Worm (Caenorhabditis elegans) whole organism, L2 larva: ENCODE measurements around the gene ndub-3.

Experiments
- egl-27 ChIP-seq: sonication (generic microtip); optimal IDR thresholded peaks from 3 replicates; lab custom pipeline; 2017; ENCODE audit warnings: missing biosample characterization, missing genetic modification reagents, missing genetic modification characterization
- nhr-6 ChIP-seq: fragments of 150-350 bp; optimal IDR thresholded peaks from 2 replicates; lab custom pipeline; 2014; ENCODE audit warnings: missing biosample characterization, missing genetic modification characterization
- unc-55 ChIP-seq: fragments of 150-350 bp; sonication (generic microtip); optimal IDR thresholded peaks from 3 replicates; lab custom pipeline; 2014; ENCODE audit warnings: missing biosample characterization, missing genetic modification reagents, missing genetic modification characterization

- TF ChIP-seq egl-27 (tag; lab: Kevin White, UChicago) (no peak), unc-55 (GFP tag; lab: Kevin White, UChicago) (no peak), nhr-6 (tag; lab: Kevin White, UChicago) (no peak)
Measured at ce11 chrII:8926451-8926850, 38.2 kb downstream of the ndub-3 start, which contains the start of gene B0457.2.
